Worm (Caenorhabditis elegans): ENCODE measurements around the gene nhr-134.

nhr-134 gene

ce11 chrV:2201240-2201639, 29.8 kb upstream of the nhr-134 start, which contains the start of gene cyp-32B1:
cyp-32B1 (minus strand) TSS chrV:2201415.
- TF ChIP-seq lin-15B (tag; optimal IDR thresholded peaks at IDR 0.05) = no peak
- TF ChIP-seq elt-2 (tag; optimal IDR thresholded peaks at IDR 0.05) = peak; percentile 34
- no peak for TF ChIP-seq nhr-28 (tag; optimal IDR thresholded peaks at IDR 0.05)
- TF ChIP-seq lin-35 (GFP tag; optimal IDR thresholded peaks at IDR 0.05) = peak in 1 of 2 experiments; percentile 5
- no peak for TF ChIP-seq dsc-1 (tag; optimal IDR thresholded peaks at IDR 0.05)
- no peak for TF ChIP-seq dpl-1 (GFP tag; optimal IDR thresholded peaks at IDR 0.05)
- TF ChIP-seq pag-3 (tag; optimal IDR thresholded peaks at IDR 0.05; ENCODE audit: borderline replicate concordance, insufficient read depth) = no peak
- TF ChIP-seq rnt-1 (tag; optimal IDR thresholded peaks at IDR 0.05) = no peak
- no peak for TF ChIP-seq fkh-10 (GFP tag; optimal IDR thresholded peaks at IDR 0.05)

ce11 chrV:2204080-2204479, 26.9 kb upstream of the nhr-134 start, which contains the start of gene cyp-33C12:
cyp-33C12 (minus strand) TSS chrV:2204400.
- TF ChIP-seq fkh-4 (tag; optimal IDR thresholded peaks at IDR 0.05; ENCODE audit: borderline replicate concordance) = peak; percentile 71
- peak; percentile 91 for TF ChIP-seq dsc-1 (tag; optimal IDR thresholded peaks at IDR 0.05)
- no peak for TF ChIP-seq irx-1 (tag; optimal IDR thresholded peaks at IDR 0.05)

- TF ChIP-seq tlp-1 (tag; optimal IDR thresholded peaks at IDR 0.05) (no peak), mef-2 (tag; optimal IDR thresholded peaks at IDR 0.05) (no peak), nhr-76 (tag; optimal IDR thresholded peaks at IDR 0.05) (no peak), snu-23 (GFP tag; optimal IDR thresholded peaks at IDR 0.05) (no peak), lin-14 (GFP tag; optimal IDR thresholded peaks at IDR 0.05) (no peak), pax-3 (tag; optimal IDR thresholded peaks at IDR 0.05) (no peak), nhr-20 (tag; optimal IDR thresholded peaks at IDR 0.05) (no peak), jun-1 (tag; optimal IDR thresholded peaks at IDR 0.05) (no peak), pqm-1 (tag; optimal IDR thresholded peaks at IDR 0.05) (no peak), dpl-1 (GFP tag; optimal IDR thresholded peaks at IDR 0.05) (no peak), nhr-84 (tag; optimal IDR thresholded peaks at IDR 0.05) (no peak), C16A3.4 (tag; optimal IDR thresholded peaks at IDR 0.05) (no peak), nhr-19 (GFP tag; conservative IDR thresholded peaks at IDR 0.05) (no peak), hlh-17 (GFP tag; optimal IDR thresholded peaks at IDR 0.05; ENCODE audit: borderline replicate concordance) (no peak), nhr-11 (tag; optimal IDR thresholded peaks at IDR 0.05) (no peak)
Measured at ce11 chrV:2206181-2206580, 24.8 kb upstream of the nhr-134 start, which contains the start of gene srt-40. srt-40 (minus strand) TSS chrV:2206281.

- no peak for TF ChIP-seq nhr-47 (tag; optimal IDR thresholded peaks at IDR 0.05)
- TF ChIP-seq blmp-1 (tag; optimal IDR thresholded peaks at IDR 0.05) = no peak
- TF ChIP-seq lin-39 (tag; optimal IDR thresholded peaks at IDR 0.05) = no peak
- no peak for TF ChIP-seq aly-2 (tag; optimal IDR thresholded peaks at IDR 0.05)
- no peak for TF ChIP-seq ama-1 (optimal IDR thresholded peaks at IDR 0.05)
- no peak for TF ChIP-seq ceh-88 (GFP tag; IDR thresholded peaks at IDR 0.05)
- TF ChIP-seq fos-1 (tag; optimal IDR thresholded peaks at IDR 0.05) = no peak
- TF ChIP-seq unc-86 (tag; optimal IDR thresholded peaks at IDR 0.05) = no peak
- TF ChIP-seq lir-3 (tag; optimal IDR thresholded peaks at IDR 0.05; ENCODE audit: poor library complexity) = no peak
Measured at ce11 chrV:2206801-2207200, 24.2 kb upstream of the nhr-134 start, which contains the start of gene svh-11. svh-11 (plus strand) TSS chrV:2207101.

ce11 chrV:2207527-2207926, 23.5 kb upstream of the nhr-134 start:
- no peak for TF ChIP-seq vab-15 (tag; optimal IDR thresholded peaks at IDR 0.05)
- TF ChIP-seq lin-13 (GFP tag; optimal IDR thresholded peaks at IDR 0.05) = no peak
- no peak for TF ChIP-seq grh-1 (GFP tag; IDR thresholded peaks at IDR 0.05)
- TF ChIP-seq C04F5.9 (tag; optimal IDR thresholded peaks at IDR 0.05) = no peak
- TF ChIP-seq sptf-1 (tag; optimal IDR thresholded peaks at IDR 0.05) = no peak
- no peak for TF ChIP-seq hpl-2 (GFP tag; optimal IDR thresholded peaks at IDR 0.05)
- TF ChIP-seq snpc-4 (tag; optimal IDR thresholded peaks at IDR 0.05) = no peak
- TF ChIP-seq nhr-47 (tag; optimal IDR thresholded peaks at IDR 0.05) = no peak
- TF ChIP-seq zag-1 (tag; optimal IDR thresholded peaks at IDR 0.05) = no peak
- no peak for TF ChIP-seq mdl-1 (tag; optimal IDR thresholded peaks at IDR 0.05)
- TF ChIP-seq pax-3 (tag; optimal IDR thresholded peaks at IDR 0.05) = no peak
- TF ChIP-seq unc-98 (GFP tag; IDR thresholded peaks at IDR 0.05) = no peak
- TF ChIP-seq fos-1 (tag; optimal IDR thresholded peaks at IDR 0.05) = no peak
- no peak for TF ChIP-seq ceh-88 (GFP tag; IDR thresholded peaks at IDR 0.05)
- no peak for TF ChIP-seq hlh-4 (tag; optimal IDR thresholded peaks at IDR 0.05)
- TF ChIP-seq unc-130 (tag; optimal IDR thresholded peaks at IDR 0.05) = no peak
- no peak for TF ChIP-seq ceh-90 (tag; optimal IDR thresholded peaks at IDR 0.05)
